Fruit fly (Drosophila melanogaster) whole organism, embryonic: Measurements from ENCODE around the gene Ufsp2.
A peak's percentile ranks its signal among the peaks of the same experiment; 100 is the strongest.

Source experiments
- Bteb2 ChIP-seq: fragments of 200-800 bp; sonication (Bioruptor generic); optimal IDR thresholded peaks from 2 replicates; lab custom pipeline; 2016; ENCODE audit warnings: missing biosample characterization, missing genetic modification characterization
- CG1024 ChIP-seq: fragments of 200-800 bp; sonication (Bioruptor generic); IDR thresholded peaks from 2 replicates; pipeline ENCODE4 v1.3.6; 2022; ENCODE audit warnings: missing biosample characterization, missing genetic modification characterization
- CG10543 ChIP-seq: fragments of 200-800 bp; sonication (Bioruptor generic); optimal IDR thresholded peaks from 3 replicates; lab custom pipeline; 2017; ENCODE audit warnings: missing biosample characterization, mild to moderate bottlenecking, missing genetic modification characterization, moderate library complexity
- CG12299 ChIP-seq: fragments of 200-800 bp; sonication (Bioruptor generic); optimal IDR thresholded peaks from 2 replicates; lab custom pipeline; 2018; ENCODE audit warnings: missing biosample characterization, mild to moderate bottlenecking, missing genetic modification characterization
- CG1233 ChIP-seq: fragments of 200-800 bp; sonication (Bioruptor generic); optimal IDR thresholded peaks from 4 replicates; lab custom pipeline; 2018; ENCODE audit warnings: missing biosample characterization, mild to moderate bottlenecking, missing genetic modification characterization
- CG13775 ChIP-seq: fragments of 200-800 bp; sonication (Bioruptor generic); optimal IDR thresholded peaks from 3 replicates; lab custom pipeline; 2017; ENCODE audit warnings: missing biosample characterization, mild to moderate bottlenecking, missing genetic modification characterization
- CG13894 ChIP-seq: fragments of 200-800 bp; sonication (Bioruptor generic); optimal IDR thresholded peaks from 3 replicates; lab custom pipeline; 2018; ENCODE audit warnings: missing biosample characterization, mild to moderate bottlenecking, missing genetic modification characterization, moderate library complexity
- CG14441 ChIP-seq: fragments of 200-800 bp; sonication (Bioruptor generic); IDR thresholded peaks from 2 replicates; pipeline ENCODE4 v1.3.6; 2022; ENCODE audit warnings: missing biosample characterization, missing genetic modification characterization
- CG14667 ChIP-seq: fragments of 200-800 bp; sonication (Bioruptor generic); IDR thresholded peaks from 2 replicates; pipeline ENCODE4 v1.3.6; 2022; ENCODE audit warnings: missing biosample characterization, missing genetic modification characterization
- CG17186 ChIP-seq: fragments of 200-800 bp; sonication (Bioruptor generic); optimal IDR thresholded peaks from 3 replicates; lab custom pipeline; 2017; ENCODE audit warnings: missing biosample characterization, missing genetic modification reagents, missing genetic modification characterization
- CG17829 ChIP-seq: fragments of 200-800 bp; optimal IDR thresholded peaks from 2 replicates; lab custom pipeline; 2019; ENCODE audit warnings: missing biosample characterization, mild to moderate bottlenecking, missing genetic modification characterization, moderate library complexity
- CG32772 ChIP-seq: fragments of 200-800 bp; sonication (Bioruptor generic); IDR thresholded peaks from 2 replicates; pipeline ENCODE4 v1.3.6; 2022; ENCODE audit warnings: missing biosample characterization, missing genetic modification characterization
- CG34422 ChIP-seq: fragments of 200-800 bp; sonication (Bioruptor generic); IDR thresholded peaks from 3 replicates; pipeline ENCODE4 v1.3.6; 2022; ENCODE audit warnings: missing biosample characterization, missing genetic modification characterization
- CG3847 ChIP-seq: fragments of 200-800 bp; sonication (Bioruptor generic); IDR thresholded peaks from 2 replicates; pipeline ENCODE4 v1.3.6; 2022; ENCODE audit warnings: missing biosample characterization, missing genetic modification characterization
- CG8765 ChIP-seq: fragments of 200-800 bp; sonication (Bioruptor generic); IDR thresholded peaks from 2 replicates; pipeline ENCODE4 v1.3.6; 2022; ENCODE audit warnings: missing biosample characterization, missing genetic modification characterization
- CG9727 ChIP-seq: fragments of 200-800 bp; sonication (Bioruptor generic); optimal IDR thresholded peaks from 3 replicates; lab custom pipeline; 2017; ENCODE audit warnings: missing biosample characterization, mild to moderate bottlenecking, missing genetic modification characterization
- CG9876 ChIP-seq: fragments of 200-800 bp; sonication (Bioruptor generic); optimal IDR thresholded peaks from 2 replicates; lab custom pipeline; 2016; ENCODE audit warnings: missing biosample characterization, missing genetic modification characterization
- Camta ChIP-seq: fragments of 200-800 bp; sonication (Bioruptor generic); optimal IDR thresholded peaks from 2 replicates; lab custom pipeline; 2016; ENCODE audit warnings: missing biosample characterization, missing genetic modification characterization
- D ChIP-seq, 2 experiments: fragments of 200-800 bp in 1 of 2; fragments of >200 bp in 1 of 2; sonication (Bioruptor generic) in 1 of 2; optimal IDR thresholded peaks; 2 replicates in 1 of 2; 3 replicates in 1 of 2; lab custom pipeline; 2017; ENCODE audit warnings: mild to moderate bottlenecking in 1 of 2, missing biosample characterization in 1 of 2, missing genetic modification characterization in 1 of 2, missing genetic modification reagents in 1 of 2
- Dek ChIP-seq: fragments of 200-800 bp; sonication (Bioruptor generic); optimal IDR thresholded peaks from 3 replicates; lab custom pipeline; 2019; ENCODE audit warnings: missing biosample characterization, mild to moderate bottlenecking, missing genetic modification characterization, moderate library complexity
- Dll ChIP-seq: fragments of 200-800 bp; sonication (Bioruptor generic); IDR thresholded peaks from 4 replicates; pipeline ENCODE4 v1.3.6; 2022; ENCODE audit warnings: missing biosample characterization, missing genetic modification characterization; ENCODE audit not compliant: partially characterized antibody
- HmgZ ChIP-seq: fragments of 200-800 bp; sonication (Bioruptor generic); optimal IDR thresholded peaks from 2 replicates; lab custom pipeline; 2018; ENCODE audit warnings: missing biosample characterization, mild to moderate bottlenecking, missing genetic modification characterization
- MTF-1 ChIP-seq: fragments of 200-800 bp; sonication (Bioruptor generic); optimal IDR thresholded peaks from 2 replicates; lab custom pipeline; 2018; ENCODE audit warnings: missing biosample characterization, mild to moderate bottlenecking, missing genetic modification characterization, borderline replicate concordance
- Myb ChIP-seq: fragments of 200-800 bp; sonication (Bioruptor generic); optimal IDR thresholded peaks from 2 replicates; lab custom pipeline; 2016; ENCODE audit warnings: missing biosample characterization, missing genetic modification characterization
- Sox100B ChIP-seq: fragments of 200-800 bp; sonication (Bioruptor generic); optimal IDR thresholded peaks from 3 replicates; lab custom pipeline; 2018; ENCODE audit warnings: missing biosample characterization, mild to moderate bottlenecking, missing genetic modification characterization
- Sry-δ ChIP-seq: fragments of 200-800 bp; sonication (Bioruptor generic); optimal IDR thresholded peaks from 2 replicates; lab custom pipeline; 2016; ENCODE audit warnings: missing biosample characterization, missing genetic modification characterization
- TFAM ChIP-seq: fragments of 200-800 bp; sonication (Bioruptor generic); optimal IDR thresholded peaks from 2 replicates; lab custom pipeline; 2017; ENCODE audit warnings: missing biosample characterization, missing genetic modification characterization, inconsistent platforms
- YL-1 ChIP-seq: fragments of 200-800 bp; sonication (Bioruptor generic); optimal IDR thresholded peaks from 3 replicates; lab custom pipeline; 2017; ENCODE audit warnings: missing biosample characterization, mild to moderate bottlenecking, missing genetic modification characterization
- ap ChIP-seq: fragments of 200-800 bp; sonication (Bioruptor generic); IDR thresholded peaks from 2 replicates; pipeline ENCODE4 v1.3.6; 2022; ENCODE audit warnings: missing biosample characterization, missing genetic modification characterization
- bab2 ChIP-seq: fragments of 200-800 bp; sonication (Bioruptor generic); optimal IDR thresholded peaks from 2 replicates; lab custom pipeline; 2016; ENCODE audit warnings: missing biosample characterization, missing genetic modification characterization
- bcd ChIP-seq: fragments of 200-800 bp; sonication (Bioruptor generic); optimal IDR thresholded peaks from 2 replicates; lab custom pipeline; 2017; ENCODE audit warnings: missing biosample characterization, mild to moderate bottlenecking, missing genetic modification characterization
- bowl ChIP-seq: fragments of 200-800 bp; sonication (Bioruptor generic); IDR thresholded peaks from 2 replicates; pipeline ENCODE4 v1.3.6; 2022; ENCODE audit warnings: missing biosample characterization, missing genetic modification characterization
- dimm ChIP-seq: fragments of 200-800 bp; sonication (Bioruptor generic); IDR thresholded peaks from 2 replicates; pipeline ENCODE4 v1.3.6; 2022; ENCODE audit warnings: missing biosample characterization, missing genetic modification characterization
- dpn ChIP-seq, 2 experiments: fragments of 200-800 bp; sonication (Bioruptor generic); optimal IDR thresholded peaks; 3 replicates each; lab custom pipeline; 2016; ENCODE audit warnings: missing biosample characterization in 2 of 2, missing genetic modification characterization in 2 of 2
- ems ChIP-seq: fragments of 200-800 bp; sonication (Bioruptor generic); optimal IDR thresholded peaks from 3 replicates; lab custom pipeline; 2016; ENCODE audit warnings: missing biosample characterization, missing genetic modification characterization
- gfzf ChIP-seq: fragments of 200-800 bp; sonication (Bioruptor generic); optimal IDR thresholded peaks from 2 replicates; lab custom pipeline; 2016; ENCODE audit warnings: missing biosample characterization, mild to moderate bottlenecking, missing genetic modification characterization, moderate library complexity
- hbn ChIP-seq: fragments of 200-800 bp; sonication (Bioruptor generic); IDR thresholded peaks from 2 replicates; pipeline ENCODE4 v1.3.6; 2022; ENCODE audit warnings: missing biosample characterization, missing genetic modification characterization; ENCODE audit not compliant: partially characterized antibody
- luna ChIP-seq: fragments of 200-800 bp; sonication (Bioruptor generic); optimal IDR thresholded peaks from 2 replicates; lab custom pipeline; 2016; ENCODE audit warnings: missing biosample characterization, missing genetic modification characterization
- mirr ChIP-seq: fragments of 200-800 bp; sonication (Bioruptor generic); optimal IDR thresholded peaks from 3 replicates; lab custom pipeline; 2018; ENCODE audit warnings: missing biosample characterization, mild to moderate bottlenecking, missing genetic modification characterization
- phol ChIP-seq: fragments of 200-800 bp; sonication (Bioruptor generic); optimal IDR thresholded peaks from 3 replicates; lab custom pipeline; 2018; ENCODE audit warnings: missing biosample characterization, mild to moderate bottlenecking, missing genetic modification characterization, moderate library complexity
- pzg ChIP-seq: fragments of 200-800 bp; sonication (Bioruptor generic); optimal IDR thresholded peaks from 3 replicates; lab custom pipeline; 2018; ENCODE audit warnings: missing biosample characterization, mild to moderate bottlenecking, missing genetic modification characterization, moderate library complexity
- shn ChIP-seq: fragments of 200-800 bp; sonication (Bioruptor generic); optimal IDR thresholded peaks from 3 replicates; lab custom pipeline; 2016; ENCODE audit warnings: missing biosample characterization, missing genetic modification characterization
- tio ChIP-seq: fragments of 200-800 bp; sonication (Bioruptor generic); optimal IDR thresholded peaks from 2 replicates; lab custom pipeline; 2017; ENCODE audit warnings: missing biosample characterization, missing genetic modification characterization, inconsistent platforms
- trh ChIP-seq: fragments of 200-800 bp; sonication (Bioruptor generic); optimal IDR thresholded peaks from 2 replicates; lab custom pipeline; 2016; ENCODE audit warnings: missing biosample characterization, missing genetic modification characterization
- twi ChIP-seq: fragments of 200-800 bp; optimal IDR thresholded peaks from 2 replicates; lab custom pipeline; 2019; ENCODE audit warnings: missing biosample characterization, mild to moderate bottlenecking, missing genetic modification characterization, moderate library complexity
- z ChIP-seq: fragments of 200-800 bp; sonication (Bioruptor generic); IDR thresholded peaks from 3 replicates; pipeline ENCODE4 v1.3.6; 2022; ENCODE audit warnings: missing biosample characterization, missing genetic modification characterization
- zf30C ChIP-seq: fragments of 200-800 bp; sonication (Bioruptor generic); optimal IDR thresholded peaks from 3 replicates; lab custom pipeline; 2018; ENCODE audit warnings: missing biosample characterization, mild to moderate bottlenecking, missing genetic modification characterization
- zfh2 ChIP-seq: fragments of 200-800 bp; sonication (Bioruptor generic); optimal IDR thresholded peaks from 2 replicates; lab custom pipeline; 2016; ENCODE audit warnings: missing biosample characterization, missing genetic modification characterization

Gene Ufsp2

dm6 chr3L:15587445-15588381 lies 11.3 kb downstream of the Ufsp2 start, which contains the start of gene CG7656 (continued):
- peak; percentile 63 for TF ChIP-seq luna (GFP tag; lab: Kevin White, UChicago)
- TF ChIP-seq CG8765 = peak; percentile 23; the same call in 1 of the 2 replicates
- TF ChIP-seq CG17186 (GFP tag; lab: Kevin White, UChicago) = peak; percentile 86
- no peak for TF ChIP-seq Sox100B
- TF ChIP-seq shn (GFP tag; lab: Kevin White, UChicago) = peak; percentile 75
- TF ChIP-seq Sry-δ (GFP tag; lab: Kevin White, UChicago) = peak; percentile 42
- peak; percentile 58; the same call in 2 of the 3 replicates for TF ChIP-seq CG34422 (GFP tag; lab: Robert Waterston, UW)
- peak; percentile 49 for TF ChIP-seq Myb (GFP tag; lab: Kevin White, UChicago)
- 0 out of 4 replicates have a peak, but pooled peaks have one; percentile 17 for TF ChIP-seq Dll (GFP tag; lab: Robert Waterston, UW)
- peak; percentile 23 for TF ChIP-seq CG17829 (tag; lab: Kevin White, UChicago)
- TF ChIP-seq CG10543 = no peak
- TF ChIP-seq Bteb2 (GFP tag; lab: Kevin White, UChicago) = peak; percentile 2
- no peak for TF ChIP-seq tio (GFP tag; lab: Kevin White, UChicago)
- TF ChIP-seq twi = no peak
- peak; percentile 66 for TF ChIP-seq YL-1
- peak; percentile 32 for TF ChIP-seq bcd (GFP tag; lab: Kevin White, UChicago)
- TF ChIP-seq Dek (tag; lab: Kevin White, UChicago) = peak; percentile 66
- peak; percentile 79 for TF ChIP-seq pzg (GFP tag; lab: Kevin White, UChicago)
- no peak for TF ChIP-seq dimm (GFP tag; lab: Robert Waterston, UW)
- TF ChIP-seq CG13775 (GFP tag; lab: Kevin White, UChicago) = peak; percentile 45
- TF ChIP-seq ems (GFP tag; lab: Kevin White, UChicago) = peak; percentile 85
- peak; percentile 82 for TF ChIP-seq zfh2 (GFP tag; lab: Kevin White, UChicago)
- peak; percentile 50 for TF ChIP-seq CG3847 (GFP tag; lab: Robert Waterston, UW)
- TF ChIP-seq zf30C (GFP tag; lab: Kevin White, UChicago) = peak; percentile 18
- TF ChIP-seq bab2 (GFP tag; lab: Kevin White, UChicago) = peak; percentile 80
- TF ChIP-seq z = no peak
- TF ChIP-seq CG1024 (GFP tag; lab: Robert Waterston, UW) = peak; percentile 58
- peak; percentile 47 for TF ChIP-seq CG9727
- peak; percentile 63 for TF ChIP-seq Camta
- peak; percentile 41 for TF ChIP-seq phol (tag; lab: Kevin White, UChicago)
- peak; percentile 28; the same call in 1 of the 2 replicates for TF ChIP-seq CG14667 (GFP tag; lab: Robert Waterston, UW)
- no peak for TF ChIP-seq gfzf (GFP tag; lab: Kevin White, UChicago)
- peak; percentile 35 for TF ChIP-seq mirr (GFP tag; lab: Kevin White, UChicago)
- TF ChIP-seq CG14441 (GFP tag; lab: Robert Waterston, UW) = peak; percentile 71
- no peak for TF ChIP-seq hbn (GFP tag; lab: Robert Waterston, UW)
- TF ChIP-seq TFAM = no peak
- TF ChIP-seq ap (GFP tag; lab: Robert Waterston, UW) = peak; percentile 26; the same call in 1 of the 2 replicates
- peak; percentile 25 for TF ChIP-seq CG13894 (tag; lab: Kevin White, UChicago)
- TF ChIP-seq CG12299 (tag; lab: Kevin White, UChicago) = no peak
- TF ChIP-seq D (optimal IDR thresholded peaks at IDR 0.05; lab: Kevin White, UChicago) = no peak
- no peak for TF ChIP-seq D (GFP tag; optimal IDR thresholded peaks at IDR 0.05; lab: Kevin White, UChicago)
- TF ChIP-seq HmgZ = peak; percentile 75
- peak; percentile 39; the same call in 1 of the 2 replicates for TF ChIP-seq bowl (GFP tag; lab: Robert Waterston, UW)
- TF ChIP-seq CG1233 (GFP tag; lab: Kevin White, UChicago) = no peak
- peak; percentile 73 for TF ChIP-seq CG9876 (GFP tag; lab: Kevin White, UChicago)
- no peak for TF ChIP-seq trh (GFP tag; lab: Kevin White, UChicago)
- peak; percentile 52 for TF ChIP-seq CG32772
- TF ChIP-seq MTF-1 = peak; percentile 37
- TF ChIP-seq dpn (GFP tag; optimal IDR thresholded peaks at IDR 0.05; lab: Kevin White, UChicago) = peak; percentile 68 to 78
